Worm (Caenorhabditis elegans): ENCODE measurements around the gene srg-69.

srg-69 gene

DNA sequence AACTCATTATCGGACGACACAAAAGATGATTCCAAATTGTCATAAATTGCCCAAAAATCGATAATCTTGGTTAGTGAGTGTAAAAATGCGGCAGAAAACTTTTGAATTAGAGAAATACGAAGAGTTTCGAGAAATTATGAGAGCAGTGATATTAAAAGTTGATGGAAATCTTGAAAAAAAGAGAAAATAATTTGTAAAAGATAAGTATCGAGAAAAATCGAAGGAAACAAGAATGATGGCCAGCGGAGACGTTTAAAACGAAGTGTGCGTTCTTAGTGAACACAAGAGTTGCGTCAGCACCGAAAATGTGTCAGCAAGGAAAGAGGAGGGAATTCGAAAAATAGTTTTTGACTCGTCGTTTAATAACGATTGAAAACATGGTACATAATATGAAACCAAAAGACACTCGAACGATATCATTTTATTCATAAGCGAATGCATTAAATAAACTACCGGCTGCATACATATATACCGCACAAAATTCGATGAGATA lies 34.4 kb downstream of the srg-69 start, which contains the start of gene ndx-6:
TSS of gene ndx-6 (minus strand) at position 51 of the 493 bp plus-strand sequence.
- TF ChIP-seq ceh-45 (GFP tag; IDR thresholded peaks at IDR 0.05) (no peak), F13H6.1 (tag; optimal IDR thresholded peaks at IDR 0.05) (no peak), elt-4 (tag; optimal IDR thresholded peaks at IDR 0.05) (no peak), ceh-30 (tag; optimal IDR thresholded peaks at IDR 0.05) (no peak), nfya-1 (tag; optimal IDR thresholded peaks at IDR 0.05) (peak; percentile 70), tbx-7 (tag; optimal IDR thresholded peaks at IDR 0.05) (no peak), tbx-2 (tag; optimal IDR thresholded peaks at IDR 0.05) (peak; percentile 71), rnt-1 (tag; optimal IDR thresholded peaks at IDR 0.05) (peak; percentile 43), fkh-10 (GFP tag; optimal IDR thresholded peaks at IDR 0.05) (no peak), ceh-31 (tag; optimal IDR thresholded peaks at IDR 0.05) (peak; percentile 78), pax-1 (tag; optimal IDR thresholded peaks at IDR 0.05) (no peak), ets-4 (tag; optimal IDR thresholded peaks at IDR 0.05) (peak; percentile 16), hlh-8 (tag; optimal IDR thresholded peaks at IDR 0.05) (peak; percentile 10), ceh-19 (GFP tag; optimal IDR thresholded peaks at IDR 0.05) (peak; percentile 53), unc-86 (tag; optimal IDR thresholded peaks at IDR 0.05) (peak; percentile 43), gmeb-2 (tag; optimal IDR thresholded peaks at IDR 0.05) (no peak), hlh-15 (tag; optimal IDR thresholded peaks at IDR 0.05) (no peak), zip-5 (tag; optimal IDR thresholded peaks at IDR 0.05) (no peak), unc-42 (tag; optimal IDR thresholded peaks at IDR 0.05) (peak; percentile 44), pat-9 (tag; optimal IDR thresholded peaks at IDR 0.05) (peak; percentile 42), pha-2 (tag; optimal IDR thresholded peaks at IDR 0.05) (no peak), C08G9.2 (tag; optimal IDR thresholded peaks at IDR 0.05) (peak; percentile 14), sdc-2 (tag; optimal IDR thresholded peaks at IDR 0.05) (peak; percentile 11), fkh-6 (tag; optimal IDR thresholded peaks at IDR 0.05) (peak; percentile 44), unc-55 (GFP tag; optimal IDR thresholded peaks at IDR 0.05) (no peak), ceh-34 (tag; optimal IDR thresholded peaks at IDR 0.05) (peak; percentile 56), ceh-18 (tag; optimal IDR thresholded peaks at IDR 0.05) (peak; percentile 60), pha-4 (tag; optimal IDR thresholded peaks at IDR 0.05) (no peak), Y22D7AL.16 (tag; optimal IDR thresholded peaks at IDR 0.05) (no peak), ceh-6 (GFP tag; optimal IDR thresholded peaks at IDR 0.05) (no peak), odd-2 (tag; optimal IDR thresholded peaks at IDR 0.05) (no peak), ceh-2 (tag; optimal IDR thresholded peaks at IDR 0.05) (no peak), ceh-22 (tag; optimal IDR thresholded peaks at IDR 0.05) (no peak), K02D7.2 (tag; optimal IDR thresholded peaks at IDR 0.05) (no peak), unc-3 (GFP tag; conservative IDR thresholded peaks at IDR 0.05) (no peak), unc-3 (tag; optimal IDR thresholded peaks at IDR 0.05) (peak; percentile 58), ref-2 (tag; optimal IDR thresholded peaks at IDR 0.05) (peak; percentile 55), lim-6 (tag; optimal IDR thresholded peaks at IDR 0.05) (no peak), fax-1 (tag; optimal IDR thresholded peaks at IDR 0.05) (no peak), syd-9 (tag; optimal IDR thresholded peaks at IDR 0.05) (no peak), hlh-6 (tag; optimal IDR thresholded peaks at IDR 0.05) (no peak), ama-1 (optimal IDR thresholded peaks at IDR 0.05) (no peak), C38D4.7 (GFP tag; optimal IDR thresholded peaks at IDR 0.05) (peak; percentile 16), sox-4 (tag; optimal IDR thresholded peaks at IDR 0.05) (no peak), hlh-13 (GFP tag; optimal IDR thresholded peaks at IDR 0.05) (no peak), ceh-24 (tag; optimal IDR thresholded peaks at IDR 0.05) (no peak), K09A11.1 (tag; optimal IDR thresholded peaks at IDR 0.05; ENCODE audit: insufficient read depth) (no peak), pag-3 (tag; optimal IDR thresholded peaks at IDR 0.05; ENCODE audit: borderline replicate concordance) (no peak), madf-2 (tag; optimal IDR thresholded peaks at IDR 0.05) (no peak), mec-3 (tag; optimal IDR thresholded peaks at IDR 0.05; ENCODE audit: borderline replicate concordance) (no peak), dve-1 (tag; optimal IDR thresholded peaks at IDR 0.05) (peak; percentile 40), ahr-1 (tag; optimal IDR thresholded peaks at IDR 0.05) (no peak), ceh-9 (tag; optimal IDR thresholded peaks at IDR 0.05) (no peak), elt-2 (tag; optimal IDR thresholded peaks at IDR 0.05) (peak; percentile 91)

Data from whole organism, late embryonic.